Worm (Caenorhabditis elegans) whole organism, L1 larva: ENCODE results near the gene F01D5.10.

ENCODE experiments used
- ama-1 ChIP-seq: fragments of 150-350 bp; optimal IDR thresholded peaks from 2 replicates; lab custom pipeline; 2014
- nhr-71 ChIP-seq: sonication (generic microtip); optimal IDR thresholded peaks from 2 replicates; lab custom pipeline; 2016; ENCODE audit warnings: mild to moderate bottlenecking, missing genetic modification characterization, moderate library complexity, missing compliant biosample characterization
- swsn-7 ChIP-seq: sonication (generic microtip); optimal IDR thresholded peaks from 2 replicates; lab custom pipeline; 2016; ENCODE audit warnings: missing genetic modification characterization, missing compliant biosample characterization
- unc-62 ChIP-seq: fragments of 150-350 bp; optimal IDR thresholded peaks from 2 replicates; lab custom pipeline; 2014; ENCODE audit warnings: missing biosample characterization, missing genetic modification reagents, missing genetic modification characterization

DNA sequence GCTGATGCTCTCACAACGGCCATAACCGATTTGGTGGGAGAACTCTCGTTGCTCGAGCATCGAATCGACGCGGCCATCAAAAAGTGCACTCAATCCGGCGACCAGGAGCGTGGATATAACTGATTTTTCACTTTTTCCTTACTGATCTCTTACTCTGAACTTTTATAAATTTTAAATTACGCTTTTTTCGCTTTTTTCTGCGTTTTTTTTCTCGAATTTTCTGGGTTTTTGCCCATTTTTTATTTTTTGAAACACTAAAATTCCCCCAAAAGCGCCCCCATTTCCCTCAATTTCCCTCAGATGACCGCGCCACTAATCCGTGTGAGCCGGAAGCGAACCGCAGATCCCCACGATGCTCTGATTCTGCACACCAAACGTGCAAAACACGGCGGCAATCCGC, 39.3 kb upstream of the F01D5.10 start, which contains the start of gene W01G7.4:
- no peak for TF ChIP-seq unc-62
- TF ChIP-seq swsn-7 (tag; lab: Kevin White, UChicago), result no peak
- TF ChIP-seq nhr-71 (tag; lab: Kevin White, UChicago), result no peak
- no peak for TF ChIP-seq ama-1 (lab: Kevin White, UChicago)
